Fruit fly (Drosophila melanogaster) whole organism, wandering third instar larva: ENCODE data around the gene RluA-2.

Experiments
- Myc ChIP-seq: fragments of >200 bp; optimal IDR thresholded peaks from 2 replicates; lab custom pipeline; 2017
- N ChIP-seq: fragments of >200 bp; optimal IDR thresholded peaks from 2 replicates; lab custom pipeline; 2018; ENCODE audit warnings: missing biosample characterization, missing external identifiers, missing genetic modification characterization
- Rel ChIP-seq, 2 experiments: fragments of 200-800 bp; sonication (Bioruptor generic) in 1 of 2; optimal IDR thresholded peaks; 2 replicates in 1 of 2; 3 replicates in 1 of 2; lab custom pipeline; 2016 to 2019; ENCODE audit warnings: mild to moderate bottlenecking in 2 of 2, missing biosample characterization in 2 of 2, missing genetic modification characterization in 2 of 2, moderate library complexity in 1 of 2
- ey ChIP-seq: fragments of 200-800 bp; sonication (Bioruptor generic); optimal IDR thresholded peaks from 2 replicates; lab custom pipeline; 2016; ENCODE audit warnings: missing biosample characterization, missing genetic modification characterization
- fru ChIP-seq: fragments of 200-800 bp; sonication (Bioruptor generic); optimal IDR thresholded peaks from 3 replicates; lab custom pipeline; 2016; ENCODE audit warnings: missing biosample characterization, mild to moderate bottlenecking, missing genetic modification characterization
- pan ChIP-seq: fragments of >200 bp; optimal IDR thresholded peaks from 2 replicates; lab custom pipeline; 2017
- usp ChIP-seq: fragments of >200 bp; optimal IDR thresholded peaks from 2 replicates; lab custom pipeline; 2017; ENCODE audit warnings: missing biosample characterization, missing genetic modification characterization

DNA sequence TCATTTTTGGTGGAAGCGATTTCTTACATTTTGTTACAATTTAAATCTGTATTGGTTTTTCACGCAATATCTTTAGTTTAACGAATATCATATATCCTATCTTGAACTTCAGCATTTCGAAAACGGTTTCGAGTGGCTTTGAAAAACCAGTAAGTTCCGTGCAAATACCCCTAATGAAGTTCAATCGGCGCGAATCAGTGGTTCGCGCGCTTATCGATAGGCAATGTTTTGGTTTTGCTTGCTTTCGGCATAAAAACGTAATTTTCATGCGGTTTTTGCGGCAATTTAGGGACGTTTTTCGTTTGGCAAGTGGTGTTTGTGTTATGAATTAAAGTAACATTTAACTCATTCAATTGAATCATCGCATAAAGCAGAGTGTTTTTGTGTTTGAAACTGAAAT lies at the start of gene RluA-2:
- TF ChIP-seq fru (no peak), N (GFP tag; lab: Kevin White, UChicago) (no peak), usp (GFP tag; lab: Kevin White, UChicago) (no peak), ey (GFP tag; lab: Kevin White, UChicago) (no peak), Myc (lab: Kevin White, UChicago) (no peak), Rel (GFP tag; optimal IDR thresholded peaks at IDR 0.05; lab: Kevin White, UChicago) (no peak), Rel (tag; optimal IDR thresholded peaks at IDR 0.05; lab: Kevin White, UChicago) (no peak), pan (lab: Kevin White, UChicago) (no peak)
